Worm (Caenorhabditis elegans) whole organism, L2 larva: ENCODE data around the gene ZC513.2.

ENCODE experiments used
- F13H6.1 ChIP-seq: sonication (generic microtip); optimal IDR thresholded peaks from 2 replicates; lab custom pipeline; 2016; ENCODE audit warnings: missing genetic modification characterization, missing compliant biosample characterization
- R02D3.7 ChIP-seq: fragments of 150-350 bp; optimal IDR thresholded peaks from 2 replicates; lab custom pipeline; 2014; ENCODE audit warnings: missing biosample characterization, missing genetic modification characterization
- Y55F3AM.14 ChIP-seq: fragments of 200-800 bp; sonication (Bioruptor generic); optimal IDR thresholded peaks from 2 replicates; lab custom pipeline; 2018; ENCODE audit warnings: mild to moderate bottlenecking, missing genetic modification characterization, missing compliant biosample characterization
- alr-1 ChIP-seq: fragments of 150-350 bp; optimal IDR thresholded peaks from 2 replicates; lab custom pipeline; 2014; ENCODE audit warnings: missing biosample characterization, missing genetic modification characterization
- ama-1 ChIP-seq: fragments of 150-350 bp; optimal IDR thresholded peaks from 2 replicates; lab custom pipeline; 2018; ENCODE audit warnings: inconsistent platforms
- blmp-1 ChIP-seq: sonication (generic microtip); optimal IDR thresholded peaks from 2 replicates; lab custom pipeline; 2017; ENCODE audit warnings: missing genetic modification characterization, mild to moderate bottlenecking, missing compliant biosample characterization, antibody characterized with exemption, moderate library complexity; ENCODE audit not compliant: insufficient read depth
- ceh-16 ChIP-seq: fragments of 150-350 bp; optimal IDR thresholded peaks from 2 replicates; lab custom pipeline; 2014; ENCODE audit warnings: missing biosample characterization, missing genetic modification characterization
- ceh-82 ChIP-seq: fragments of 150-350 bp; optimal IDR thresholded peaks from 2 replicates; lab custom pipeline; 2014; ENCODE audit warnings: missing biosample characterization, missing genetic modification characterization
- dmd-4 ChIP-seq: sonication (generic microtip); optimal IDR thresholded peaks from 2 replicates; lab custom pipeline; 2017; ENCODE audit warnings: missing biosample characterization, missing genetic modification characterization
- elt-1 ChIP-seq: fragments of 150-350 bp; optimal IDR thresholded peaks from 2 replicates; lab custom pipeline; 2014; ENCODE audit warnings: missing biosample characterization, missing genetic modification characterization
- fos-1 ChIP-seq: fragments of 150-350 bp; optimal IDR thresholded peaks from 2 replicates; lab custom pipeline; 2014; ENCODE audit warnings: missing biosample characterization, missing genetic modification characterization
- lin-11 ChIP-seq: fragments of 150-350 bp; sonication (generic microtip); optimal IDR thresholded peaks from 2 replicates; lab custom pipeline; 2014; ENCODE audit warnings: missing biosample characterization, missing genetic modification characterization, inconsistent platforms, mixed read lengths
- lin-13 ChIP-seq: fragments of 150-350 bp; optimal IDR thresholded peaks from 2 replicates; lab custom pipeline; 2014; ENCODE audit warnings: missing biosample characterization, missing genetic modification reagents, missing genetic modification characterization
- lin-39 ChIP-seq: fragments of 150-350 bp; optimal IDR thresholded peaks from 2 replicates; lab custom pipeline; 2014; ENCODE audit warnings: missing biosample characterization, missing genetic modification reagents, missing genetic modification characterization
- lsy-2 ChIP-seq, 2 experiments: fragments of 150-350 bp in 1 of 2; sonication (generic microtip) in 1 of 2; optimal IDR thresholded peaks; 2 replicates each; lab custom pipeline; 2014 to 2017; ENCODE audit warnings: missing biosample characterization in 2 of 2, missing genetic modification characterization in 2 of 2
- mbf-1 ChIP-seq: sonication (generic microtip); optimal IDR thresholded peaks from 2 replicates; lab custom pipeline; 2017; ENCODE audit warnings: missing biosample characterization, missing genetic modification characterization
- mdl-1 ChIP-seq, 2 experiments: fragments of 150-350 bp in 1 of 2; sonication (generic microtip) in 1 of 2; optimal IDR thresholded peaks; 2 replicates each; lab custom pipeline; 2017; ENCODE audit warnings: missing biosample characterization in 2 of 2, missing genetic modification characterization in 2 of 2
- nhr-10 ChIP-seq: sonication (generic microtip); optimal IDR thresholded peaks from 2 replicates; lab custom pipeline; 2017; ENCODE audit warnings: missing biosample characterization, missing genetic modification characterization
- nhr-11 ChIP-seq: fragments of 150-350 bp; optimal IDR thresholded peaks from 2 replicates; lab custom pipeline; 2014; ENCODE audit warnings: missing biosample characterization, missing genetic modification characterization
- nhr-129 ChIP-seq: fragments of 150-350 bp; optimal IDR thresholded peaks from 2 replicates; lab custom pipeline; 2014; ENCODE audit warnings: missing biosample characterization, missing genetic modification characterization
- nhr-21 ChIP-seq: fragments of 150-350 bp; optimal IDR thresholded peaks from 2 replicates; lab custom pipeline; 2014; ENCODE audit warnings: missing biosample characterization, missing genetic modification characterization
- nhr-25 ChIP-seq: fragments of 150-350 bp; sonication (generic microtip); optimal IDR thresholded peaks from 3 replicates; lab custom pipeline; 2014; ENCODE audit warnings: missing biosample characterization, missing genetic modification characterization
- nhr-6 ChIP-seq: fragments of 150-350 bp; optimal IDR thresholded peaks from 2 replicates; lab custom pipeline; 2014; ENCODE audit warnings: missing biosample characterization, missing genetic modification characterization
- nhr-77 ChIP-seq: fragments of 150-350 bp; optimal IDR thresholded peaks from 2 replicates; lab custom pipeline; 2014; ENCODE audit warnings: missing biosample characterization, missing genetic modification characterization
- peb-1 ChIP-seq: fragments of 150-350 bp; optimal IDR thresholded peaks from 2 replicates; lab custom pipeline; 2014; ENCODE audit warnings: missing biosample characterization, missing genetic modification characterization
- sem-4 ChIP-seq: fragments of 150-350 bp; optimal IDR thresholded peaks from 2 replicates; lab custom pipeline; 2014; ENCODE audit warnings: missing biosample characterization, missing genetic modification reagents, missing genetic modification characterization
- skn-1 ChIP-seq: sonication (generic microtip); optimal IDR thresholded peaks from 2 replicates; lab custom pipeline; 2017; ENCODE audit warnings: missing biosample characterization, missing genetic modification characterization
- sma-3 ChIP-seq: sonication (generic microtip); optimal IDR thresholded peaks from 2 replicates; lab custom pipeline; 2016; ENCODE audit warnings: missing genetic modification reagents, missing genetic modification characterization, missing compliant biosample characterization
- sma-9 ChIP-seq, 2 experiments: fragments of 150-350 bp in 1 of 2; sonication (generic microtip) in 1 of 2; optimal IDR thresholded peaks; 2 replicates each; lab custom pipeline; 2014 to 2016; ENCODE audit warnings: missing genetic modification characterization in 2 of 2, mild to moderate bottlenecking in 1 of 2, missing biosample characterization in 1 of 2, missing compliant biosample characterization in 1 of 2, missing genetic modification reagents in 1 of 2, moderate library complexity in 1 of 2
- unc-39 ChIP-seq: fragments of 150-350 bp; optimal IDR thresholded peaks from 2 replicates; lab custom pipeline; 2014; ENCODE audit warnings: missing biosample characterization, missing genetic modification characterization
- unc-55 ChIP-seq: fragments of 150-350 bp; sonication (generic microtip); optimal IDR thresholded peaks from 3 replicates; lab custom pipeline; 2014; ENCODE audit warnings: missing biosample characterization, missing genetic modification reagents, missing genetic modification characterization
- unc-62 ChIP-seq: fragments of 150-350 bp; optimal IDR thresholded peaks from 2 replicates; lab custom pipeline; 2014; ENCODE audit warnings: missing biosample characterization, missing genetic modification reagents, missing genetic modification characterization
- zag-1 ChIP-seq: fragments of 150-350 bp; optimal IDR thresholded peaks from 2 replicates; lab custom pipeline; 2014; ENCODE audit warnings: missing biosample characterization, missing genetic modification characterization
- ztf-1 ChIP-seq: fragments of 200-800 bp; sonication (Bioruptor generic); conservative IDR thresholded peaks from 2 replicates; pipeline ENCODE4 v1.3.6; 2022; ENCODE audit warnings: missing genetic modification characterization, missing compliant biosample characterization
- ztf-11 ChIP-seq: sonication (generic microtip); optimal IDR thresholded peaks from 2 replicates; lab custom pipeline; 2017; ENCODE audit warnings: missing biosample characterization, missing genetic modification characterization
- ztf-4 ChIP-seq: fragments of 150-350 bp; optimal IDR thresholded peaks from 2 replicates; lab custom pipeline; 2014; ENCODE audit warnings: missing biosample characterization, missing genetic modification characterization

The ZC513.2 gene

ce11 chrV:8035947-8036346, 18.3 kb upstream of the ZC513.2 start, which contains the start of gene ZC513.14:
Gene ZC513.14, minus strand, starts transcription at chrV:8036047.
- no peak for TF ChIP-seq ceh-82 (tag; lab: Kevin White, UChicago)
- no peak for TF ChIP-seq unc-55 (GFP tag; lab: Kevin White, UChicago)
- TF ChIP-seq skn-1 (tag; lab: Kevin White, UChicago), result no peak
- TF ChIP-seq nhr-6 (tag; lab: Kevin White, UChicago), result no peak
- no peak for TF ChIP-seq elt-1 (tag; lab: Kevin White, UChicago)
- TF ChIP-seq ztf-1 (GFP tag; lab: Robert Waterston, UW), result no peak
- no peak for TF ChIP-seq unc-62 (GFP tag; lab: Kevin White, UChicago)
- no peak for TF ChIP-seq mdl-1 (tag; optimal IDR thresholded peaks at IDR 0.05; lab: Kevin White, UChicago)
- no peak for TF ChIP-seq nhr-10 (tag; lab: Kevin White, UChicago)
- TF ChIP-seq R02D3.7 (tag; lab: Kevin White, UChicago), result no peak
- no peak for TF ChIP-seq nhr-21
- TF ChIP-seq ztf-4, result no peak
- TF ChIP-seq fos-1 (tag; lab: Kevin White, UChicago), result no peak
- TF ChIP-seq lin-13 (GFP tag; lab: Kevin White, UChicago), result no peak
- TF ChIP-seq blmp-1 (tag; lab: Kevin White, UChicago), result no peak
- TF ChIP-seq unc-39 (tag; lab: Kevin White, UChicago), result no peak
- TF ChIP-seq mbf-1 (tag; lab: Kevin White, UChicago), result no peak
- no peak for TF ChIP-seq alr-1 (tag; lab: Kevin White, UChicago)

DNA sequence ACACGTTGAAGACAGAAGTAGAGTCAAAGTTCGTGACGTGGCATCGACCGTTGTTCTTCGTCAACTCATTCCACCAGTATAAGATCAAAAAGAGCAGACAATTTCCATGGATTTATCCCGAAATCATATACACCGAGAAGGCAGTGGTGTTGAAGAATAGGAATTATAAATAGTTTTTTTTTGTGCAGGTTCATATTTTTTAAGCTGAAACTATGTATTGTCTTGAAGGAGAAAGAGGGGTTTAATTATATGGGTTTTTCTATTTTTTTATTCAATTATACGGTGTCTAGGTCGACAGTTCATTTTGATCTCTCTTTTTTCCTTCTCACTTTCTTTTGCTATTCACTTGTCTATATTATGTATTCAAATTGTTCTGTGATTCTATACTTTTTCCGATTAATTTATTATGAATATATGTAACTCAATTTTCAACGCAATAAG, 15.1 kb upstream of the ZC513.2 start:
- TF ChIP-seq ceh-16 (tag; lab: Kevin White, UChicago) (peak; percentile 50), lsy-2 (tag; optimal IDR thresholded peaks at IDR 0.05; lab: Kevin White, UChicago) (peak in 1 of 2 experiments; percentile 45), lin-39 (tag; lab: Kevin White, UChicago) (no peak), F13H6.1 (no peak), nhr-77 (tag; lab: Kevin White, UChicago) (peak; percentile 38), fos-1 (tag; lab: Kevin White, UChicago) (no peak), sem-4 (tag; lab: Kevin White, UChicago) (peak; percentile 80), sma-9 (GFP tag; optimal IDR thresholded peaks at IDR 0.05; lab: Kevin White, UChicago) (no peak), sma-9 (tag; optimal IDR thresholded peaks at IDR 0.05; lab: Kevin White, UChicago) (no peak), R02D3.7 (tag; lab: Kevin White, UChicago) (no peak), lin-11 (tag; lab: Kevin White, UChicago) (no peak), Y55F3AM.14 (GFP tag; lab: Kevin White, UChicago) (no peak), ztf-11 (no peak), ztf-4 (peak; percentile 73), nhr-10 (tag; lab: Kevin White, UChicago) (peak; percentile 54), nhr-21 (peak; percentile 93), peb-1 (tag; lab: Kevin White, UChicago) (no peak), ztf-1 (GFP tag; lab: Robert Waterston, UW) (no peak), nhr-129 (tag; lab: Kevin White, UChicago) (no peak), alr-1 (tag; lab: Kevin White, UChicago) (no peak), lin-13 (GFP tag; lab: Kevin White, UChicago) (peak; percentile 70), sma-3 (GFP tag; lab: Kevin White, UChicago) (peak; percentile 90), blmp-1 (tag; lab: Kevin White, UChicago) (peak; percentile 34), zag-1 (tag; lab: Kevin White, UChicago) (no peak), unc-39 (tag; lab: Kevin White, UChicago) (no peak), nhr-11 (tag; lab: Kevin White, UChicago) (peak; percentile 71), nhr-25 (tag; lab: Kevin White, UChicago) (peak; percentile 65), dmd-4 (tag; lab: Kevin White, UChicago) (no peak), unc-62 (GFP tag; lab: Kevin White, UChicago) (no peak), mbf-1 (tag; lab: Kevin White, UChicago) (no peak), nhr-6 (tag; lab: Kevin White, UChicago) (peak; percentile 21)
- TF ChIP-seq, all 48 proteins: peak for 13

- TF ChIP-seq lsy-2 (tag; optimal IDR thresholded peaks at IDR 0.05; lab: Kevin White, UChicago), result no peak
- peak; percentile 34 for TF ChIP-seq nhr-21
- peak; percentile 5 for TF ChIP-seq sma-9 (GFP tag; optimal IDR thresholded peaks at IDR 0.05; lab: Kevin White, UChicago)
- no peak for TF ChIP-seq sma-9 (tag; optimal IDR thresholded peaks at IDR 0.05; lab: Kevin White, UChicago)
- TF ChIP-seq nhr-10 (tag; lab: Kevin White, UChicago), result no peak
- TF ChIP-seq ama-1, result peak; percentile 73
Observed at ce11 chrV:8039606-8040005, 14.6 kb upstream of the ZC513.2 start.
